Fruit fly (Drosophila melanogaster): ENCODE data around the gene TyrR.

DNA sequence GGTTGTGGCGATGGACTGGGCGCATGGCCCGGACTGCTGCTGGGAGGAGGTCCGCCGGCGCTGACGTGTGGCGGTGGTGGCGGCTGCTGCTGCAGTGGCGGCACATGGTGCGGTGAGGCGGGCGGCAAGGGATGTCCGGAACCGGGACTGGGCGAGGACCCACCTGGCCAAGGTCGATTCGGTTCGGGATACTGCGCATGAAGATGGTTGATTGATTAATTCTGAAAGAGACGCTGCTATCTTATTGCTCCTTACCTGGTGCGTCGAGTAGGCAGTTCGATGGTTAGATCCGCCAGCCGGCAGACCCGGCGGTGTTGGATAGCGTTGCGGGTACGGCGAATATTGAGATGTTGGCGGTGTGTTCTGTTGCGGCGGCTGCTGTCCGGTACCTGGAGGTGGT is 55.2 kb downstream of the TyrR start:
- TF ChIP-seq kay (GFP tag; ENCODE audit: borderline replicate concordance), result no peak
- no peak for TF ChIP-seq CG5204 (GFP tag; optimal IDR thresholded peaks at IDR 0.05)
- no peak for TF ChIP-seq CG12768 (GFP tag; optimal IDR thresholded peaks at IDR 0.05)
- no peak for TF ChIP-seq ovo (GFP tag; optimal IDR thresholded peaks at IDR 0.05)
- TF ChIP-seq toe (GFP tag; optimal IDR thresholded peaks at IDR 0.05), result no peak
- no peak for TF ChIP-seq CG11617 (GFP tag; optimal IDR thresholded peaks at IDR 0.05)
- no peak for TF ChIP-seq cic (GFP tag; optimal IDR thresholded peaks at IDR 0.05)
- no peak for TF ChIP-seq CG7101 (tag; optimal IDR thresholded peaks at IDR 0.05)
- no peak for TF ChIP-seq cnc (optimal IDR thresholded peaks at IDR 0.05)
- no peak for TF ChIP-seq CG33017 (tag; optimal IDR thresholded peaks at IDR 0.05)
- TF ChIP-seq Hr96 (GFP tag; optimal IDR thresholded peaks at IDR 0.05), result no peak
- TF ChIP-seq CG1620 (GFP tag; optimal IDR thresholded peaks at IDR 0.05), result no peak
- TF ChIP-seq Clk (GFP tag; optimal IDR thresholded peaks at IDR 0.05), result no peak

All from whole organism, adult.